Fruit fly (Drosophila melanogaster): ENCODE measurements around the gene pigeon.

Gene pigeon

DNA sequence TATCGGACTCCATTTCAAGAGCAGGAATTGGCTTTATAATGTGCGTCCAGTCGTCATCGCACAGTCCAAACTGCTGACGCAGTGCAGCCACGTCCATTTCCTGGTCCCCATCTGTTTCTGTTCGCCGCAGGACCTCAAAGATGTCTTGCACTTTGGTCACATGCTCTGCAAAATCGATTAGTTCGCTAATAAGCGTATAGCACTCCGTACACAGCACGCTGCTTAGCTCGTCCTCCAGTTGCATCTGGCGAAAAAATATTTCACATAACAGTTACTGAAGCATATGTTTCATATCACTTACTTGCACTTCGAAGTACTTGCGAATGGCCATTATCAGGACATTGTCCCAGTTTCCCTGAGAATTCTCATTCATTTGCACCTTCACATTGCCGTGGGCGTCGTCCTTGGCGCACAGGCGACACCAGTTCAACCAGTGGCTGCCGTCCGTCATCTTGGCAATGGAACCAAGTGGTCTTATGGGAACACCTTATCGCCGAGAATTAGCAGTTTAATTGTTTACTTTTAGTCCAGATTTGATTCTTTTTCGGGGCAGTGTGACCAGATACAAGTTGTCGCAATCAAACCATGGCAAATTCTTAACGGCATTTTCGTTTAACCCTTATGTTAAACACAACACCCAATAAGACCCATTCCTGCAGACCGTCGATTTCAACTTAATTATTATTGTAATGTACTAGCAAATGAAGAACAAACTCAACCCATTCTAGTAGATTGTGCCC, 4.5 kb upstream of the pigeon start, which contains the start of gene CG17568:
Gene CG17568, minus strand, starts transcription at position 550 of the 740 bp plus-strand sequence.
- no peak for TF ChIP-seq noc (tag; optimal IDR thresholded peaks at IDR 0.05)

DNA sequence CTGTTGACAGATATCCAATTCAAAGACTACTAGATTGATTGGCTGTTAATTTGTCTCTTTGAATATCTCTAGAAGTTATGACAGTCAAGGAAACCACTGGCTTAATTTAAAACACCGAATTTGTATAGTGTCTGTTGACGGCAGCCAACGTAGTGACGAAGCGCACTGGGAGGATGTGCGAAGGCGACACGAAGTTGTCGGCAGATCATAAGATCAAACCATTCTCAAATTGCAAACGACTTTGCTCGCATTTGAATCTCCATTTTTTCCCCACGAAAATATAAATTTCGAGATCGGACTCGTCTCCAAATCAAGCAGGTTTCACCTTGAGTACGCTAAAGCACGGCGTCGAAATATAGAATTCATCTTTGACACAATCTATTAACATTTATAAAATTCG, 3.1 kb upstream of the pigeon start, which contains the start of gene CG42688:
Gene CG42688, minus strand, starts transcription at position 101 of the 400 bp plus-strand sequence.
- no peak for TF ChIP-seq noc (tag; optimal IDR thresholded peaks at IDR 0.05)

dm6 chr2L:19183687-19184086, 2.2 kb upstream of the pigeon start, which contains the start of gene CG46059:
CG46059 (minus strand) TSS chr2L:19183787.
- no peak for TF ChIP-seq noc (tag; optimal IDR thresholded peaks at IDR 0.05)

DNA sequence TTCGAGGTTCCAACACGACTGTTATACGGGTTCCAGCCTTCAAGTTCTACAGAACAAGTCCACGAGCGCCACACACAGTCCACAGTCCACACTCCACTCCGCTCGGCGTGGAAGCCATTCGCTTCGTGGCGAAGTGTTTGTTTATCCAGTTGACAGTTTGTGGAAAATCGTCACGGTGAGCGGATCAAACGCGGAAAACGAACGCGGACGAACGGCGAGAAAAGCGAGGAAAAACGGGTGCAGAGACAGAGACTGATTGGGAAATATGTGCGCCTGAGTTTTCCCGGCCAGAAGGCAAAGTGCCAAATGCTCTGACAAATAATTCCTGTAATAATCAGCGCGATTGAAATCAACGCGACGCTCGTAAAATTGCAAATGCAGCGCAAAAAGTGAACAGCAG, 4.4 kb downstream of the pigeon start, which contains the start of gene drl:
Gene drl, plus strand, starts transcription at position 148 of the 400 bp plus-strand sequence.
- no peak for TF ChIP-seq noc (tag; optimal IDR thresholded peaks at IDR 0.05)

DNA sequence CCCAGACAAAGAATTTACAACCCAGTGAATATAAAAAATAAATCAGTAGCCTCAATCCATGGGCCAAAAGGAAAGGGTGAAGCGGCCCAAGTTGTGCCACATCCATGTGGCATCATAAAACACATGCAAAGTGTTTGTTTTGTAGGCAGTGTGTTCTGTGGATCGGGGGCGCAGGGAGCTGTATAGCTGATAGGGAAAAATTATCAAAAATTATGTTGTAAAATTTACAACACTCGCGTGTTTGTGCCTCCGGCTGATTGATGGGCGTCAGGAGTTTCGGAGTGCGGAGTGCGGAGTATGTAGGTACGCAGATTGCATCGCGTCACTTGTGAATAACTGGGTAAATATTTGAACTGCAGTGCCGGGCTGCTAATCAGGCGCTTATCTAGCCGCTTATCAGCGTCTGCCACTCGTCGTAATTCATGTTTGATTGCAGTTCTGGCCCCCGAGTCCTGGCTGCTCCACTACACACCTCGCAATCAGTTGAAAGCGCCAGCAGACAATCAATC, 6.0 kb downstream of the pigeon start:
- TF ChIP-seq noc (tag; optimal IDR thresholded peaks at IDR 0.05) = no peak

DNA sequence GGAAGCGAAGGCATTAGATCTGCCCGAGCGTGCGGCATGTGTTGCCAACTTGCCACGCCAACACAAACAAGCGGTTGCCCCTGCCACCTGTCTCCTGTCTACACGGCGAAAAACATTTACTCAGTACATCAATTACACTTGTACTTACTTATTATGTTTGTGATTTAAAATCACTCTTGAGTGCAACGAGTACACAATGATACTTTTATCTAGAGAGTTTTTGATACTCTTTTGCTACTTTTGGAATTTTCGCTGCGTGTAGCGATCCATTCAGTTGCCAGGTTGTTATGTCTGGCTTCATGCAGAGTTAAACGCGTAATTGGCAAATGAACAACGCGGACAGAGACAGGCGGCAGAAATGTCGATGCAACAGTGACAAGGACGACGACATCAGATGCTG, 7.9 kb downstream of the pigeon start:
- no peak for TF ChIP-seq noc (tag; optimal IDR thresholded peaks at IDR 0.05)

- no peak for TF ChIP-seq noc (tag; optimal IDR thresholded peaks at IDR 0.05)
These were observed 10.7 kb downstream of the pigeon start for dm6 chr2L:19196443-19197044.

dm6 chr2L:19198402-19198801, 12.6 kb downstream of the pigeon start:
- TF ChIP-seq noc (tag; optimal IDR thresholded peaks at IDR 0.05) = no peak

dm6 chr2L:19200211-19200610, 14.4 kb downstream of the pigeon start:
- no peak for TF ChIP-seq noc (tag; optimal IDR thresholded peaks at IDR 0.05)

- TF ChIP-seq noc (tag; optimal IDR thresholded peaks at IDR 0.05) = no peak
These were observed 16.0 kb downstream of the pigeon start for dm6 chr2L:19201841-19202240.

DNA sequence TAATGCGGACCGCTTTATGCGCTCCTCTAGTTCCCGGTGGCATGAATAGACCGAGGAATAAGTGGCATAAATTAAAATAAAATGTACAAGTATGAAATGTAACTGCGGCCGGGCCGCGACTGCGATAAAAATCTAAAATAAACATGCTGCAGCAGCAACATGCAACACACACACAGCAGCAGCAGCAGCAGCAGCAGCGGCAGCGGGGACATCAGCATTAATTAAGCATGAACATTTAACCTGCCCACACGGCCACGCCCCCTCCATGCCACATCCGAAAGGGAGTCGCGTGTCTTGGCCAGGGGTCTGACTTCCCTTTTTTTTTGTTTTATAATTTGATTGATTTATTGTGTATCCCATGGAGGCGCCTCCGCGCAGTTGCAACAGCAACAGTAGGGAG, 18.7 kb downstream of the pigeon start:
- no peak for TF ChIP-seq noc (tag; optimal IDR thresholded peaks at IDR 0.05)

DNA sequence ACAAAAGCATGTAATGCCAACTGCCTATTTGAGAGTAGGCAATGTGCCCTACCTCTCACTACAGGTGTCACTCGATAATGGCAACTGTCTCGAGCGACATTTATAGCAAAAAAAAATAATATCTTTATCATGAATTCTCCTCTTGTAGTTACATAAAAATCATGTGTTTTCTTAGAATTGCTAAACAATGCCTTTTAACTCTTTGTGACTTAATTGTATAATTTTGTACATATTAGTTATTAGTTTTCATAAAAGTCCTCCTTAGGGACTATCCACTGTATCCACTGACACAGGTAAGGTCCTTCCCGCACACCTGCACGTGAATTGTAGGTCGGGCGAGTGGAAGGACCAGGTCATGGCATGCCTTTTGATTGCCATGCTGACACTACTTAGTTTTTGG, 23.0 kb downstream of the pigeon start:
- no peak for TF ChIP-seq noc (tag; optimal IDR thresholded peaks at IDR 0.05)

DNA sequence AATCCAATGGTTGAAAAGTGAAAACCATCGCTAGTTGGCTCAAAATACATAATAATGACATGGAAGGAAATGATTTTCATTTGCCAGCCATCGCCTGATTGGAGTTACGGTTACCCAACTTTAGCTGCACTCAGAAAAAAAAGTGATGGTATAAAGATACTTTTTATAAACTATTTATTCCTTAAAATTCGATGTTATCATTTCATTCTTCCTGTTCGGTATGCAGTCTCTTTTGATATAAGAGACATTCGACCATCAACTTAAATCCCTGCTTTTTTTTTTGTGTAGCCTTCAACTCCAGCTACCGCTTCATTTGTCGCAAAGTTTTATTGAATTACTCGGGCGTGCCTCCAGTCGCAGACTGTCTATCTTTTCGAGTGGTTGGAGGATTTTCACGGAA, 26.6 kb downstream of the pigeon start:
- no peak for TF ChIP-seq noc (tag; optimal IDR thresholded peaks at IDR 0.05)

DNA sequence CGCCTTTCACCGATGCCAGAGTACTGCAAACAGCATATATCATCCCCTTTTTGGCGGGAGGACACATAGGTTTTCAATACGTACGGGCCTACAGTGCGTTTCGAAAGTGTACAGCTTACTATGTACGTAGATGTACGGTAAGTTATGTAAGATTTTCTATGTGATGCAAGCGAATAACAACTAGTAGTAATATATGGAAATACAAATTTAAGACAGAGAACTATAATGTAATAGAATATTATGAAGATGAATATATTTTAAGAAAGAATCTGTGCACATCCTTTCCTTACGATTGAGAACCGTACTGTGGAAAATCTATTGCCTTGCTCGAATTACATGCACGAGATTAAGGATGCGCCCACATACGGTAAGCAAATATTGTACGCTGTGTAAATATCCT, 32.1 kb downstream of the pigeon start:
- no peak for TF ChIP-seq noc (tag; optimal IDR thresholded peaks at IDR 0.05)

dm6 chr2L:19219473-19219872, 33.6 kb downstream of the pigeon start:
- no peak for TF ChIP-seq noc (tag; optimal IDR thresholded peaks at IDR 0.05)

dm6 chr2L:19220036-19220612, 34.3 kb downstream of the pigeon start:
- no peak for TF ChIP-seq noc (tag; optimal IDR thresholded peaks at IDR 0.05)

DNA sequence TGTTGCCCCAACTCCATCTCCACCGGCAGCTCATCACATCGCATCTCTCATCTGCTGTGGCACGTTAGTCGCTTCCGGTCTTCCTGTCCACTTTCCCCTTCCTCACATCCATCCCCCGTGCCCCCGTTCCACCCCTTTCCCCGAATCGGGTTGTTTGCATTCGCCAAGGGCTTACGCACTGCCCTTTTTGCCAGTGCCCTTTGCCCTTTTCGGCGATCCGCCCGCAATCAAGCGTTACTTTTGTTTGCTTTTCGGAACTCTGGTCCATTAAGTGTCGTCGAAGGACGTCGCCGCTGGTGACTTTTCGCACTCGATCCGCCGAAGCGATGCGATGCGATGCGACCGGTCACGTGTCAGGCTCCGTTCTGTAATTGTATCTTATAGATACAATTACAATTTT, 36.5 kb downstream of the pigeon start:
- no peak for TF ChIP-seq noc (tag; optimal IDR thresholded peaks at IDR 0.05)

All from whole organism, larva.